Worm (Caenorhabditis elegans) whole organism, L4/young adult: ENCODE results near the gene T21D9.2.

Source experiments
- dao-5 ChIP-seq: sonication (generic microtip); optimal IDR thresholded peaks from 2 replicates; lab custom pipeline; 2016; ENCODE audit warnings: missing genotype, missing genetic modification characterization, moderate library complexity, missing compliant biosample characterization
- him-1 ChIP-seq: sonication (generic microtip); optimal IDR thresholded peaks from 2 replicates; lab custom pipeline; 2016; ENCODE audit warnings: missing genotype, missing genetic modification reagents, missing genetic modification characterization, missing compliant biosample characterization

DNA sequence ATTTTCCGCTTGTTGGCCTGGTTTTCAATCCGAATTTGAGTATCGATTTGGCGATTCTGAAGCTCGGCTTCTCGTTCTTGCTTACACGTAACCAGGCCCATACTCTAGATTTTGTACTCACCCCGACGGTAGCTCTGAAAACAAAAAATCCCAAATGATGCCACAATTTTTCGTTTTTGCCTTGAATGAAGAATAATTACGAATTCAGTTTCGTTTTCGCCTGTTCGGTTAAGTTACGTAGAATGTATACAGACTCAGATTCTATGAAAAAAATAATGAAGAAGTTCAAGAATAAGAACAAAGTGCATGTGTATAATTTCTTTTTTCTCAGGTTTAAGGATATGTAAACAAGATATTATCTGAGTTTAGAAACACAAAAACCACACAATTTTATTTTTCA lies 24.3 kb upstream of the T21D9.2 start, which contains the start of gene gpa-5:
- TF ChIP-seq him-1 (tag; lab: Kevin White, UChicago) (no peak), dao-5 (tag; lab: Kevin White, UChicago) (no peak)
